Worm (Caenorhabditis elegans) whole organism, L4/young adult: ENCODE results near the gene lec-2.

ENCODE experiments used
- W03F9.2 ChIP-seq: fragments of 150-350 bp; optimal IDR thresholded peaks from 2 replicates; lab custom pipeline; 2014; ENCODE audit warnings: missing biosample characterization, missing genetic modification characterization
- him-1 ChIP-seq: sonication (generic microtip); optimal IDR thresholded peaks from 2 replicates; lab custom pipeline; 2016; ENCODE audit warnings: missing genotype, missing genetic modification reagents, missing genetic modification characterization, missing compliant biosample characterization

DNA sequence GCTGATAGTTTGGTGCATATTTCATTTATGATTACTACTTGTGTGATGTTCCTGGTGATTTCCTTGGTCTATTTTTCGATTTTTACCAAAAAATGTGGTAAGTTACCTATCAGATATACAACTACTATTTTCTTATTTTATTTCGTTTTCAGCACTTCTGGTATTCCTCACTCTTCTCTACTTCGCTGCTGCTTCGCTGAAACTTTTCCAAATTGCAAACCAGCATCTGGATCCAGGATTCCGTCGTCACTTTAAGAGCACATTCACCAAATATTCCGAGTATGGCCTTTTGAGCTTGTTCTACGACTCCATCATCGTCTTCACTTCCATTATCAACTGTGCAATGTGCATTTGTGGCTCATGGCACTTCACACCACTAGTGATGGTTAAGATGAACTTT is 7.4 kb downstream of the lec-2 start:
- no peak for TF ChIP-seq him-1 (tag; lab: Kevin White, UChicago)
- no peak for TF ChIP-seq W03F9.2
